In the genomic region with DNA sequence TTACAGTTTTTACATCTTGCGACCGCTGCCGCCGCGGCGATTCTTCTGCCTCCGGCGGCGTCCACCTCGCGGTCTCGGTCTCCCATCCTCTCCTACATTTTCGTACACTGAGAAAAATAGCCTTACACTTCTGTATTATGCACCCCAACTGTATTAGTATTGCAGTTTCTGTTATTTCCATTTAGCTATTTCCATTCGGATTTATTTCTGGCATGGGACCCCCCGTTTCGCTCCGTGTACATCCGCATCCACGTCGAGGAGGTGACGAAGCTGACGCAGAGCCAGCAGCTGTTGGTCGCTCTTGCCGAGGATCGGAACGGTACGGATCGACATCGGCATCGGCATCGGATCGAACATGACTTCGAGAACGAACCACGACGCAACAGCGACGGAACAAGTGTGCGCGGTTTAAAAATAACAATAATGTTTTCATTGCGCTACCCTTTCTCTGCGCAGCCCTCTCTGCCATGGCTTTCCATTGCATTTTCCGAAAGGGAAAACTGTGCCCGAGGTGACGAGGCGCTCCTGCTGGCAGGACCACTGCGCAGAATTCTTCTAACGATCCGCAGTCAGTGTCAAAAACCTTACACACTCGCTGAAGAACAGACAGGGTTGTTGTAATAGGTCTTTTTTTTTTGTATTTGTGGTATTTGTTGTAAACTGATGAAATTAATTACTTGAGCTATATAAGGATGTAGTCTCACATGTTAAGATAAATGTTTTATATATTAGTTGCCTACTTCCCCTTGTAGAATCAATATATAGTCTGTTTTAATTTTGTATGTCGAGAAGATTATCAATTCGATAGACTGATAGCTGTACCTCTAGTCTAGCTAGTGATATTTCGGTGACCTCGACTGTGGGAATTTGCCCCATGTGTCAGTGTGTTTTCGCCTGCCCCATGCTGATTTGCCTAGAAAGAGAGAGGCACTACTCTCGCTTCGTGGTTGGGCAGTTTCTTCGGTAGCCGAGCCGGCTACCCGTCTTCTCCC, we compare ENCODE assay signal across 1 fruit fly cellular context.
TF ChIP-seq lines count a peak whose summit lies in the region.

No protein-coding gene starts in this region.

TF ChIP-seq in whole organism, embryonic, 481 proteins besides CTCF, POLR2A, EP300 and RAD21 (continued from another document and continues in another):
- TF ChIP-seq lilli (GFP tag; optimal IDR thresholded peaks at IDR 0.05; lab: Kevin White, UChicago), result peak; percentile 93
- no peak for TF ChIP-seq CG16813 (GFP tag; IDR thresholded peaks at IDR 0.05; lab: Robert Waterston, UW; ENCODE audit: partially characterized antibody)
- TF ChIP-seq CG11696 (GFP tag; IDR thresholded peaks at IDR 0.05; lab: Robert Waterston, UW), result peak; percentile 82
- peak; percentile 71 for TF ChIP-seq Lhr (GFP tag; optimal IDR thresholded peaks at IDR 0.05; lab: Kevin White, UChicago)
- peak; percentile 74 for TF ChIP-seq CG13894 (tag; optimal IDR thresholded peaks at IDR 0.05; lab: Kevin White, UChicago)
- TF ChIP-seq CG4820 (GFP tag; optimal IDR thresholded peaks at IDR 0.05; lab: Kevin White, UChicago), result peak; percentile 87
- peak; percentile 8 for TF ChIP-seq CG31388 (GFP tag; optimal IDR thresholded peaks at IDR 0.05; lab: Kevin White, UChicago)
- peak; percentile 82 for TF ChIP-seq salm (tag; optimal IDR thresholded peaks at IDR 0.05; lab: Kevin White, UChicago)
- TF ChIP-seq CrebB (tag; optimal IDR thresholded peaks at IDR 0.05; lab: Kevin White, UChicago), result peak; percentile 87
- TF ChIP-seq phol (tag; optimal IDR thresholded peaks at IDR 0.05; lab: Kevin White, UChicago), result peak; percentile 83
- no peak for TF ChIP-seq hb (GFP tag; IDR thresholded peaks at IDR 0.05; lab: Robert Waterston, UW; ENCODE audit: partially characterized antibody)
- peak; percentile 73 for TF ChIP-seq Taf1 (GFP tag; IDR thresholded peaks at IDR 0.05; lab: Robert Waterston, UW)
- TF ChIP-seq CG10274 (GFP tag; optimal IDR thresholded peaks at IDR 0.05; lab: Kevin White, UChicago), result peak; percentile 73
- TF ChIP-seq ara (GFP tag; IDR thresholded peaks at IDR 0.05; lab: Robert Waterston, UW), result peak; percentile 95
- peak; percentile 91 for TF ChIP-seq mam (GFP tag; optimal IDR thresholded peaks at IDR 0.05; lab: Kevin White, UChicago)
- peak; percentile 84 for TF ChIP-seq dm (GFP tag; optimal IDR thresholded peaks at IDR 0.05; lab: Kevin White, UChicago)
- peak; percentile 88 for TF ChIP-seq Rx (GFP tag; IDR thresholded peaks at IDR 0.05; lab: Robert Waterston, UW)
- TF ChIP-seq nerfin-2 (GFP tag; IDR thresholded peaks at IDR 0.05; lab: Robert Waterston, UW; ENCODE audit: partially characterized antibody), result no peak
- TF ChIP-seq kay (GFP tag; optimal IDR thresholded peaks at IDR 0.05; lab: Kevin White, UChicago), result peak; percentile 88
- TF ChIP-seq Dad (GFP tag; optimal IDR thresholded peaks at IDR 0.05; lab: Kevin White, UChicago), result peak; percentile 92
- TF ChIP-seq Opbp (GFP tag; IDR thresholded peaks at IDR 0.05; lab: Robert Waterston, UW; ENCODE audit: partially characterized antibody), result 0 out of 3 replicates have a peak, but pooled peaks have one; percentile 7
- TF ChIP-seq Jarid2 (GFP tag; optimal IDR thresholded peaks at IDR 0.05; lab: Kevin White, UChicago), result peak; percentile 59
- TF ChIP-seq Bdp1 (GFP tag; optimal IDR thresholded peaks at IDR 0.05; lab: Kevin White, UChicago), result peak; percentile 72
- TF ChIP-seq B-H1 (GFP tag; IDR thresholded peaks at IDR 0.05; lab: Robert Waterston, UW), result peak; percentile 81
- TF ChIP-seq CG10366 (GFP tag; IDR thresholded peaks at IDR 0.05; lab: Robert Waterston, UW), result peak; percentile 92
- peak; percentile 94 for TF ChIP-seq NFAT (GFP tag; IDR thresholded peaks at IDR 0.05; lab: Robert Waterston, UW)
- TF ChIP-seq CG6791 (GFP tag; IDR thresholded peaks at IDR 0.05; lab: Robert Waterston, UW; ENCODE audit: partially characterized antibody), result no peak
- TF ChIP-seq YL-1 (GFP tag; optimal IDR thresholded peaks at IDR 0.05; lab: Kevin White, UChicago), result peak; percentile 41
- peak; percentile 87 for TF ChIP-seq CoRest (tag; optimal IDR thresholded peaks at IDR 0.05; lab: Kevin White, UChicago)
- TF ChIP-seq CG4854 (GFP tag; optimal IDR thresholded peaks at IDR 0.05; lab: Kevin White, UChicago), result peak; percentile 73
- TF ChIP-seq Optix (GFP tag; IDR thresholded peaks at IDR 0.05; lab: Robert Waterston, UW), result peak; percentile 88
- peak; percentile 22 for TF ChIP-seq CG15073 (GFP tag; optimal IDR thresholded peaks at IDR 0.05; lab: Kevin White, UChicago)
- peak; percentile 91 for TF ChIP-seq pum (GFP tag; optimal IDR thresholded peaks at IDR 0.05; lab: Kevin White, UChicago)
- TF ChIP-seq Sox100B (GFP tag; optimal IDR thresholded peaks at IDR 0.05; lab: Kevin White, UChicago), result no peak
- peak; percentile 88 for TF ChIP-seq zfh2 (GFP tag; optimal IDR thresholded peaks at IDR 0.05; lab: Kevin White, UChicago)
- TF ChIP-seq ranshi (GFP tag; IDR thresholded peaks at IDR 0.05; lab: Robert Waterston, UW), result peak; percentile 91
- no peak for TF ChIP-seq hkb (optimal IDR thresholded peaks at IDR 0.05; lab: Kevin White, UChicago)
- peak; percentile 89 for TF ChIP-seq hkb (GFP tag; IDR thresholded peaks at IDR 0.05; lab: Robert Waterston, UW)
- no peak for TF ChIP-seq hbn (GFP tag; IDR thresholded peaks at IDR 0.05; lab: Robert Waterston, UW; ENCODE audit: partially characterized antibody)
- TF ChIP-seq CG4328 (GFP tag; optimal IDR thresholded peaks at IDR 0.05; lab: Kevin White, UChicago), result peak; percentile 88
- peak; percentile 77 for TF ChIP-seq CG17361 (GFP tag; IDR thresholded peaks at IDR 0.05; lab: Robert Waterston, UW)
- TF ChIP-seq Ada2b (GFP tag; IDR thresholded peaks at IDR 0.05; lab: Robert Waterston, UW), result peak; percentile 89
- peak; percentile 86 for TF ChIP-seq wdn (GFP tag; IDR thresholded peaks at IDR 0.05; lab: Robert Waterston, UW)
- TF ChIP-seq HLH4C (GFP tag; IDR thresholded peaks at IDR 0.05; lab: Robert Waterston, UW; ENCODE audit: partially characterized antibody), result no peak
- peak; percentile 70 for TF ChIP-seq D19B (GFP tag; optimal IDR thresholded peaks at IDR 0.05; lab: Kevin White, UChicago)
- TF ChIP-seq croc (GFP tag; conservative IDR thresholded peaks at IDR 0.05; lab: Robert Waterston, UW), result peak; percentile 85
- peak; percentile 79 for TF ChIP-seq CG13123 (GFP tag; optimal IDR thresholded peaks at IDR 0.05; lab: Kevin White, UChicago)
- peak; percentile 84 for TF ChIP-seq CG13296 (GFP tag; optimal IDR thresholded peaks at IDR 0.05; lab: Kevin White, UChicago)
- peak; percentile 75 for TF ChIP-seq Nf-YA (GFP tag; IDR thresholded peaks at IDR 0.05; lab: Robert Waterston, UW)
- TF ChIP-seq CG4707 (GFP tag; optimal IDR thresholded peaks at IDR 0.05; lab: Kevin White, UChicago), result peak; percentile 72
- peak; percentile 85 for TF ChIP-seq CG2875 (GFP tag; optimal IDR thresholded peaks at IDR 0.05; lab: Kevin White, UChicago)
- TF ChIP-seq CG12744 (GFP tag; optimal IDR thresholded peaks at IDR 0.05; lab: Kevin White, UChicago), result peak; percentile 89
- TF ChIP-seq MBD-R2 (GFP tag; IDR thresholded peaks at IDR 0.05; lab: Robert Waterston, UW), result peak; percentile 79
- peak; percentile 63 for TF ChIP-seq slou (GFP tag; optimal IDR thresholded peaks at IDR 0.05; lab: Kevin White, UChicago)
- TF ChIP-seq lab (GFP tag; optimal IDR thresholded peaks at IDR 0.05; lab: Kevin White, UChicago), result peak; percentile 93
- peak; percentile 90 for TF ChIP-seq unpg (GFP tag; optimal IDR thresholded peaks at IDR 0.05; lab: Kevin White, UChicago)
- TF ChIP-seq Doc3 (GFP tag; IDR thresholded peaks at IDR 0.05; lab: Robert Waterston, UW; ENCODE audit: partially characterized antibody), result no peak
- TF ChIP-seq CG12659 (GFP tag; optimal IDR thresholded peaks at IDR 0.05; lab: Kevin White, UChicago), result peak; percentile 87
- peak; percentile 72 for TF ChIP-seq Abd-B (GFP tag; optimal IDR thresholded peaks at IDR 0.05; lab: Kevin White, UChicago)
- TF ChIP-seq Kr (GFP tag; optimal IDR thresholded peaks at IDR 0.05; lab: Kevin White, UChicago), result peak; percentile 76
- TF ChIP-seq CG4360 (GFP tag; IDR thresholded peaks at IDR 0.05; lab: Robert Waterston, UW), result peak; percentile 62
- TF ChIP-seq twi (tag; optimal IDR thresholded peaks at IDR 0.05; lab: Kevin White, UChicago), result peak; percentile 75
- peak; percentile 91 for TF ChIP-seq bcd (GFP tag; optimal IDR thresholded peaks at IDR 0.05; lab: Kevin White, UChicago)
- peak; percentile 63; the same call in 1 of the 3 replicates for TF ChIP-seq jigr1 (GFP tag; IDR thresholded peaks at IDR 0.05; lab: Robert Waterston, UW)
- peak; percentile 88 for TF ChIP-seq CG15269 (tag; optimal IDR thresholded peaks at IDR 0.05; lab: Kevin White, UChicago)
- TF ChIP-seq Atf3 (GFP tag; optimal IDR thresholded peaks at IDR 0.05; lab: Kevin White, UChicago), result peak; percentile 88
- TF ChIP-seq Gsc (GFP tag; IDR thresholded peaks at IDR 0.05; lab: Robert Waterston, UW), result peak; percentile 77
- TF ChIP-seq cad (GFP tag; optimal IDR thresholded peaks at IDR 0.05; lab: Kevin White, UChicago), result no peak
- TF ChIP-seq CG12391 (tag; optimal IDR thresholded peaks at IDR 0.05; lab: Kevin White, UChicago), result peak; percentile 91
- peak; percentile 87 for TF ChIP-seq B-H2 (GFP tag; optimal IDR thresholded peaks at IDR 0.05; lab: Kevin White, UChicago)
- peak; percentile 96 for TF ChIP-seq CG12769 (tag; optimal IDR thresholded peaks at IDR 0.05; lab: Kevin White, UChicago)
- peak; percentile 76 for TF ChIP-seq CG15011 (GFP tag; optimal IDR thresholded peaks at IDR 0.05; lab: Kevin White, UChicago)
- TF ChIP-seq CG12071 (GFP tag; optimal IDR thresholded peaks at IDR 0.05; lab: Kevin White, UChicago), result peak; percentile 93
- TF ChIP-seq CG1602 (GFP tag; optimal IDR thresholded peaks at IDR 0.05; lab: Kevin White, UChicago), result peak; percentile 86
- TF ChIP-seq CG2120 (GFP tag; optimal IDR thresholded peaks at IDR 0.05; lab: Kevin White, UChicago), result peak; percentile 92
- TF ChIP-seq CG6813 (GFP tag; optimal IDR thresholded peaks at IDR 0.05; lab: Kevin White, UChicago), result peak; percentile 90
- TF ChIP-seq Hr3 (GFP tag; optimal IDR thresholded peaks at IDR 0.05; lab: Kevin White, UChicago), result peak; percentile 84
- TF ChIP-seq GATAe (GFP tag; conservative IDR thresholded peaks at IDR 0.05; lab: Robert Waterston, UW), result no peak; the same call in 1 of the 2 replicates
- peak; percentile 81 for TF ChIP-seq emc (GFP tag; optimal IDR thresholded peaks at IDR 0.05; lab: Kevin White, UChicago)
- peak; percentile 81 for TF ChIP-seq peb (GFP tag; IDR thresholded peaks at IDR 0.05; lab: Robert Waterston, UW)
- peak; percentile 61 for TF ChIP-seq fd102C (GFP tag; optimal IDR thresholded peaks at IDR 0.05; lab: Kevin White, UChicago)
- peak; percentile 74 for TF ChIP-seq sima (GFP tag; optimal IDR thresholded peaks at IDR 0.05; lab: Kevin White, UChicago)
- TF ChIP-seq HLH54F (GFP tag; optimal IDR thresholded peaks at IDR 0.05; lab: Kevin White, UChicago), result peak; percentile 91
- TF ChIP-seq CG18599 (GFP tag; optimal IDR thresholded peaks at IDR 0.05; lab: Kevin White, UChicago), result peak; percentile 91
- TF ChIP-seq bigmax (GFP tag; optimal IDR thresholded peaks at IDR 0.05; lab: Kevin White, UChicago), result no peak
- TF ChIP-seq h (optimal IDR thresholded peaks at IDR 0.05; lab: Kevin White, UChicago), result no peak
- TF ChIP-seq tup (GFP tag; optimal IDR thresholded peaks at IDR 0.05; lab: Kevin White, UChicago), result peak; percentile 85
- peak; percentile 70 for TF ChIP-seq CG3163 (GFP tag; optimal IDR thresholded peaks at IDR 0.05; lab: Kevin White, UChicago)
- TF ChIP-seq CG33213 (GFP tag; optimal IDR thresholded peaks at IDR 0.05; lab: Kevin White, UChicago), result peak; percentile 87
- peak; percentile 78 for TF ChIP-seq jing (GFP tag; optimal IDR thresholded peaks at IDR 0.05; lab: Kevin White, UChicago)
- TF ChIP-seq HLHmδ (GFP tag; optimal IDR thresholded peaks at IDR 0.05; lab: Kevin White, UChicago), result no peak
- peak; percentile 89 for TF ChIP-seq Aef1 (GFP tag; IDR thresholded peaks at IDR 0.05; lab: Robert Waterston, UW)
- no peak for TF ChIP-seq CG34224 (GFP tag; IDR thresholded peaks at IDR 0.05; lab: Robert Waterston, UW; ENCODE audit: partially characterized antibody)
- TF ChIP-seq Lim3 (GFP tag; IDR thresholded peaks at IDR 0.05; lab: Robert Waterston, UW), result peak; percentile 23; the same call in 1 of the 2 replicates
- no peak for TF ChIP-seq Vsx1 (GFP tag; optimal IDR thresholded peaks at IDR 0.05; lab: Kevin White, UChicago)
- TF ChIP-seq ind (GFP tag; optimal IDR thresholded peaks at IDR 0.05; lab: Kevin White, UChicago), result peak; percentile 92
- TF ChIP-seq bsh (GFP tag; optimal IDR thresholded peaks at IDR 0.05; lab: Kevin White, UChicago), result peak; percentile 68 to 92
- TF ChIP-seq CG2202 (tag; optimal IDR thresholded peaks at IDR 0.05; lab: Kevin White, UChicago), result peak; percentile 75
- peak; percentile 37 for TF ChIP-seq CG3995 (GFP tag; optimal IDR thresholded peaks at IDR 0.05; lab: Kevin White, UChicago)
- peak; percentile 93 for TF ChIP-seq CG2712 (tag; optimal IDR thresholded peaks at IDR 0.05; lab: Kevin White, UChicago)
- TF ChIP-seq CG6683 (GFP tag; optimal IDR thresholded peaks at IDR 0.05; lab: Kevin White, UChicago), result peak; percentile 69
- TF ChIP-seq repo (GFP tag; optimal IDR thresholded peaks at IDR 0.05; lab: Kevin White, UChicago), result peak; percentile 91
- TF ChIP-seq Lpt (GFP tag; optimal IDR thresholded peaks at IDR 0.05; lab: Kevin White, UChicago), result no peak
- TF ChIP-seq Poxn (GFP tag; IDR thresholded peaks at IDR 0.05; lab: Robert Waterston, UW), result peak; percentile 75
- peak; percentile 31 to 40 for TF ChIP-seq insv (GFP tag; optimal IDR thresholded peaks at IDR 0.05; lab: Kevin White, UChicago)
- peak in 1 of 3 experiments; percentile 74 for TF ChIP-seq Stat92E (GFP tag; optimal IDR thresholded peaks at IDR 0.05; lab: Kevin White, UChicago)
- TF ChIP-seq aop (GFP tag; IDR thresholded peaks at IDR 0.05; lab: Robert Waterston, UW), result peak; percentile 85
- TF ChIP-seq Mrtf (GFP tag; IDR thresholded peaks at IDR 0.05; lab: Robert Waterston, UW), result peak; percentile 91
- TF ChIP-seq CG8944 (GFP tag; optimal IDR thresholded peaks at IDR 0.05; lab: Kevin White, UChicago), result peak; percentile 92
- peak; percentile 95 for TF ChIP-seq Xrp1 (GFP tag; IDR thresholded peaks at IDR 0.05; lab: Robert Waterston, UW)
- TF ChIP-seq Sry-δ (GFP tag; optimal IDR thresholded peaks at IDR 0.05; lab: Kevin White, UChicago), result peak; percentile 55
- no peak for TF ChIP-seq CG14860 (GFP tag; IDR thresholded peaks at IDR 0.05; lab: Robert Waterston, UW; ENCODE audit: partially characterized antibody)
- TF ChIP-seq gce (GFP tag; IDR thresholded peaks at IDR 0.05; lab: Robert Waterston, UW), result peak; percentile 80; the same call in 2 of the 3 replicates
- peak; percentile 41; the same call in 1 of the 2 replicates for TF ChIP-seq crol (GFP tag; IDR thresholded peaks at IDR 0.05; lab: Robert Waterston, UW)
- TF ChIP-seq CG2889 (GFP tag; IDR thresholded peaks at IDR 0.05; lab: Robert Waterston, UW), result peak; percentile 85
- TF ChIP-seq hth (optimal IDR thresholded peaks at IDR 0.05; lab: Kevin White, UChicago), result no peak
- peak; percentile 80; the same call in 2 of the 3 replicates for TF ChIP-seq CG2199 (GFP tag; IDR thresholded peaks at IDR 0.05; lab: Robert Waterston, UW)
